Worm (Caenorhabditis elegans) whole organism, L4 larva: ENCODE data around the gene K01G5.10.

Experiments
- F49E8.2 ChIP-seq: sonication (generic microtip); optimal IDR thresholded peaks from 2 replicates; lab custom pipeline; 2016; ENCODE audit warnings: missing compliant biosample characterization, mild to moderate bottlenecking, missing genetic modification characterization, borderline replicate concordance
- T20F7.1 ChIP-seq: fragments of 200-800 bp; sonication (Bioruptor generic); optimal IDR thresholded peaks from 2 replicates; lab custom pipeline; 2018; ENCODE audit warnings: mild to moderate bottlenecking, missing genetic modification characterization, missing compliant biosample characterization
- T26A8.4 ChIP-seq: fragments of 200-800 bp; sonication (Bioruptor generic); IDR thresholded peaks from 2 replicates; pipeline ENCODE4 v1.3.6; 2022; ENCODE audit warnings: missing genetic modification characterization, missing compliant biosample characterization
- arid-1 ChIP-seq: fragments of 200-800 bp; sonication (Bioruptor generic); conservative IDR thresholded peaks from 2 replicates; pipeline ENCODE4 v1.3.6; 2022; ENCODE audit warnings: missing genetic modification reagents, missing genetic modification characterization, missing compliant biosample characterization
- ceh-44 ChIP-seq: fragments of 200-800 bp; sonication (Bioruptor generic); IDR thresholded peaks from 2 replicates; pipeline ENCODE4 v1.3.6; 2022; ENCODE audit warnings: missing genetic modification reagents, missing genetic modification characterization, missing compliant biosample characterization
- ctbp-1 ChIP-seq: fragments of 200-800 bp; sonication (Bioruptor generic); IDR thresholded peaks from 2 replicates; pipeline ENCODE4 v1.3.6; 2022; ENCODE audit warnings: missing genetic modification reagents, missing genetic modification characterization, missing compliant biosample characterization
- daf-16 ChIP-seq, 3 experiments: sonication (generic microtip); optimal IDR thresholded peaks; 2 replicates each; lab custom pipeline; 2016 to 2017; ENCODE audit warnings: missing genetic modification characterization in 3 of 3, missing genetic modification reagents in 3 of 3, mild to moderate bottlenecking in 2 of 3, missing compliant biosample characterization in 2 of 3, missing biosample characterization in 1 of 3, moderate library complexity in 1 of 3
- daf-19 ChIP-seq: fragments of 200-800 bp; sonication (Bioruptor generic); conservative IDR thresholded peaks from 2 replicates; pipeline ENCODE4 v1.3.6; 2022; ENCODE audit warnings: missing genetic modification characterization, missing compliant biosample characterization
- dmd-6 ChIP-seq: fragments of 200-800 bp; sonication (Bioruptor generic); IDR thresholded peaks from 2 replicates; pipeline ENCODE4 v1.3.6; 2022; ENCODE audit warnings: missing genetic modification reagents, missing genetic modification characterization, missing compliant biosample characterization
- dmd-8 ChIP-seq: fragments of 200-800 bp; sonication (Bioruptor generic); IDR thresholded peaks from 2 replicates; pipeline ENCODE4 v1.3.6; 2022; ENCODE audit warnings: missing genetic modification characterization, missing compliant biosample characterization
- dmd-9 ChIP-seq: fragments of 200-800 bp; sonication (Bioruptor generic); IDR thresholded peaks from 2 replicates; pipeline ENCODE4 v1.3.6; 2022; ENCODE audit warnings: missing genetic modification reagents, missing genetic modification characterization, missing compliant biosample characterization
- duxl-1 ChIP-seq: sonication (generic microtip); optimal IDR thresholded peaks from 2 replicates; lab custom pipeline; 2016; ENCODE audit warnings: mild to moderate bottlenecking, missing genetic modification characterization, moderate library complexity, missing compliant biosample characterization; ENCODE audit not compliant: poor library complexity
- egl-27 ChIP-seq: sonication (generic microtip); optimal IDR thresholded peaks from 3 replicates; lab custom pipeline; 2017; ENCODE audit warnings: missing biosample characterization, missing genetic modification reagents, missing genetic modification characterization
- egl-43 ChIP-seq: fragments of 200-800 bp; sonication (Bioruptor generic); IDR thresholded peaks from 2 replicates; pipeline ENCODE4 v1.3.6; 2022; ENCODE audit warnings: missing genetic modification reagents, missing genetic modification characterization, missing compliant biosample characterization
- fkh-10 ChIP-seq: fragments of 150-350 bp; optimal IDR thresholded peaks from 2 replicates; lab custom pipeline; 2014; ENCODE audit warnings: missing biosample characterization, missing genetic modification reagents, missing genetic modification characterization
- fos-1 ChIP-seq: fragments of 150-350 bp; optimal IDR thresholded peaks from 2 replicates; lab custom pipeline; 2014; ENCODE audit warnings: missing biosample characterization, missing genetic modification characterization
- hlh-30 ChIP-seq: sonication (generic microtip); optimal IDR thresholded peaks from 2 replicates; lab custom pipeline; 2017; ENCODE audit warnings: antibody characterized with exemption, mild to moderate bottlenecking, missing genetic modification characterization, missing compliant biosample characterization; ENCODE audit not compliant: insufficient read depth
- lim-7 ChIP-seq: fragments of 200-800 bp; sonication (Bioruptor generic); IDR thresholded peaks from 2 replicates; pipeline ENCODE4 v1.3.6; 2022; ENCODE audit warnings: missing genetic modification characterization, missing compliant biosample characterization
- lin-1 ChIP-seq: fragments of 200-800 bp; sonication (Bioruptor generic); IDR thresholded peaks from 2 replicates; pipeline ENCODE4 v1.3.6; 2022; ENCODE audit warnings: missing genetic modification reagents, missing genetic modification characterization, missing compliant biosample characterization
- lin-15B ChIP-seq: fragments of 150-350 bp; sonication (generic microtip); optimal IDR thresholded peaks from 3 replicates; lab custom pipeline; 2014; ENCODE audit warnings: missing biosample characterization, missing genetic modification characterization
- lin-38 ChIP-seq: fragments of 200-800 bp; sonication (Bioruptor generic); IDR thresholded peaks from 2 replicates; pipeline ENCODE4 v1.3.6; 2022; ENCODE audit warnings: missing genetic modification reagents, missing genetic modification characterization, missing compliant biosample characterization
- lin-39 ChIP-seq: fragments of 150-350 bp; optimal IDR thresholded peaks from 2 replicates; lab custom pipeline; 2014; ENCODE audit warnings: missing biosample characterization, missing genetic modification reagents, missing genetic modification characterization
- lsy-2 ChIP-seq, 2 experiments: fragments of 150-350 bp in 1 of 2; sonication (generic microtip) in 1 of 2; optimal IDR thresholded peaks; 2 replicates each; lab custom pipeline; 2014 to 2017; ENCODE audit warnings: missing biosample characterization in 2 of 2, missing genetic modification characterization in 2 of 2
- madf-5 ChIP-seq, 2 experiments: fragments of 200-800 bp; sonication (Bioruptor generic); IDR thresholded peaks; 2 replicates each; pipeline ENCODE4 v1.3.6; 2022; ENCODE audit warnings: missing compliant biosample characterization in 2 of 2, missing genetic modification characterization in 2 of 2
- mdt-29 ChIP-seq: fragments of 200-800 bp; sonication (Bioruptor generic); IDR thresholded peaks from 2 replicates; pipeline ENCODE4 v1.3.6; 2022; ENCODE audit warnings: missing genetic modification reagents, missing genetic modification characterization, missing compliant biosample characterization
- mes-2 ChIP-seq: sonication (generic microtip); optimal IDR thresholded peaks from 2 replicates; lab custom pipeline; 2016; ENCODE audit warnings: missing genotype, mild to moderate bottlenecking, missing genetic modification characterization, missing compliant biosample characterization; ENCODE audit not compliant: poor library complexity, severe bottlenecking
- mxl-2 ChIP-seq: fragments of 200-800 bp; sonication (Bioruptor generic); conservative IDR thresholded peaks from 2 replicates; pipeline ENCODE4 v1.3.6; 2022; ENCODE audit warnings: missing genetic modification reagents, missing genetic modification characterization, missing compliant biosample characterization
- mxl-3 ChIP-seq: fragments of 200-800 bp; sonication (Bioruptor generic); optimal IDR thresholded peaks from 2 replicates; lab custom pipeline; 2018; ENCODE audit warnings: mild to moderate bottlenecking, missing genetic modification characterization, missing compliant biosample characterization
- nhr-11 ChIP-seq: fragments of 150-350 bp; optimal IDR thresholded peaks from 2 replicates; lab custom pipeline; 2014; ENCODE audit warnings: missing biosample characterization, missing genetic modification characterization
- nhr-25 ChIP-seq: sonication (generic microtip); optimal IDR thresholded peaks from 2 replicates; lab custom pipeline; 2017; ENCODE audit warnings: missing genetic modification characterization, mild to moderate bottlenecking, missing compliant biosample characterization, antibody characterized with exemption, moderate library complexity, borderline replicate concordance; ENCODE audit not compliant: insufficient read depth
- nhr-28 ChIP-seq: fragments of 150-350 bp; optimal IDR thresholded peaks from 2 replicates; lab custom pipeline; 2014; ENCODE audit warnings: missing biosample characterization, missing genetic modification characterization
- nhr-6 ChIP-seq: fragments of 150-350 bp; optimal IDR thresholded peaks from 2 replicates; lab custom pipeline; 2014; ENCODE audit warnings: missing biosample characterization, missing genetic modification characterization
- nhr-76 ChIP-seq: fragments of 150-350 bp; optimal IDR thresholded peaks from 2 replicates; lab custom pipeline; 2014; ENCODE audit warnings: missing biosample characterization, missing genetic modification characterization
- pha-4 ChIP-seq, 2 experiments: fragments of 150-350 bp in 1 of 2; fragments of 200-800 bp in 1 of 2; sonication (Bioruptor generic) in 1 of 2; IDR thresholded peaks in 1 of 2; optimal IDR thresholded peaks in 1 of 2; 2 replicates each; pipeline versions ENCODE4 v1.3.6 to Lab custom; 2014 to 2022; ENCODE audit warnings: missing genetic modification characterization in 2 of 2, missing genetic modification reagents in 2 of 2, missing biosample characterization in 1 of 2, missing compliant biosample characterization in 1 of 2
- saeg-2 ChIP-seq: fragments of 200-800 bp; sonication (Bioruptor generic); IDR thresholded peaks from 2 replicates; pipeline ENCODE4 v1.3.6; 2022; ENCODE audit warnings: missing genetic modification reagents, missing genetic modification characterization, missing compliant biosample characterization
- sdz-12 ChIP-seq: fragments of 200-800 bp; sonication (Bioruptor generic); optimal IDR thresholded peaks from 2 replicates; lab custom pipeline; 2018; ENCODE audit warnings: mild to moderate bottlenecking, missing genetic modification characterization, missing compliant biosample characterization
- set-16 ChIP-seq: fragments of 200-800 bp; sonication (Bioruptor generic); IDR thresholded peaks from 2 replicates; pipeline ENCODE4 v1.3.6; 2022; ENCODE audit warnings: missing genetic modification reagents, missing genetic modification characterization, missing compliant biosample characterization
- spr-3 ChIP-seq: fragments of 200-800 bp; sonication (Bioruptor generic); optimal IDR thresholded peaks from 2 replicates; lab custom pipeline; 2018; ENCODE audit warnings: mild to moderate bottlenecking, missing genetic modification characterization, missing compliant biosample characterization
- zag-1 ChIP-seq: fragments of 150-350 bp; optimal IDR thresholded peaks from 2 replicates; lab custom pipeline; 2014; ENCODE audit warnings: missing biosample characterization, missing genetic modification characterization
- zfp-2 ChIP-seq: sonication (generic microtip); optimal IDR thresholded peaks from 2 replicates; lab custom pipeline; 2016; ENCODE audit warnings: mild to moderate bottlenecking, missing genetic modification characterization, missing compliant biosample characterization
- zip-11 ChIP-seq: fragments of 200-800 bp; sonication (Bioruptor generic); IDR thresholded peaks from 2 replicates; pipeline ENCODE4 v1.3.6; 2022; ENCODE audit warnings: missing genetic modification characterization, missing compliant biosample characterization

Gene K01G5.10

ce11 chrIII:10717479-10717878 is 40.8 kb downstream of the K01G5.10 start (continued):
- TF ChIP-seq lin-38 (GFP tag; lab: Robert Waterston, UW), result peak; percentile 31
- no peak for TF ChIP-seq spr-3 (GFP tag; lab: Kevin White, UChicago)
- TF ChIP-seq set-16 (GFP tag; lab: Robert Waterston, UW), result no peak
- TF ChIP-seq fos-1, result no peak
- no peak for TF ChIP-seq zip-11 (GFP tag; lab: Robert Waterston, UW)
- peak in 1 of 2 experiments; percentile 30 for TF ChIP-seq daf-16 (GFP tag; optimal IDR thresholded peaks at IDR 0.05; lab: Kevin White, UChicago)
- TF ChIP-seq daf-16 (tag; optimal IDR thresholded peaks at IDR 0.05; lab: Kevin White, UChicago), result peak; percentile 41
- TF ChIP-seq pha-4 (GFP tag; IDR thresholded peaks at IDR 0.05; lab: Robert Waterston, UW), result no peak
- no peak for TF ChIP-seq pha-4 (tag; optimal IDR thresholded peaks at IDR 0.05; lab: Kevin White, UChicago)
- TF ChIP-seq duxl-1 (tag; lab: Kevin White, UChicago), result no peak
- 0 out of 2 replicates have a peak, but pooled peaks have one; percentile 17 for TF ChIP-seq mdt-29 (GFP tag; lab: Robert Waterston, UW)
- no peak for TF ChIP-seq dmd-8
- no peak for TF ChIP-seq saeg-2 (GFP tag; lab: Robert Waterston, UW)
- no peak for TF ChIP-seq ceh-44 (GFP tag; lab: Robert Waterston, UW)
- TF ChIP-seq nhr-6, result no peak

DNA sequence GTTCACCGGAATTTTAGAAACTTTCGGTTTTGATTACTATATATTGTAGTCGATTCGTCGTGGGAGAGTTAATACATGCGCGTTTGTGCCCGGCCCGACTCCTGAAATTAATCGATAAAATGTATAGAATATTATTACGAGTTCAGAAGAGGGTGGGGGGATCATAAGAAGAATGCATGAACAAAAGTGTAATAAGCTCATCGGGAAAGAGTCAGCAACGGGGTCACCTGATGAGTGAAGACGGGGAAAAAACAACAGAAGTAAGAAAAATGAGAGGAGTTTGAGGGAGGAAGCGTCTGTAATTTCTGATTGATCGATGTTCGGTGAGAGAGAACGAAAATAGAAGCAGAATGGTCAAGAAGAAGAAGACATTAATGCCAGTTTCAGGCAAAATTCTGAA is 42.2 kb downstream of the K01G5.10 start, which contains the start of gene W09D10.4:
TSS of gene W09D10.4 (minus strand) at position 101 of the 400 bp plus-strand sequence.
- TF ChIP-seq T20F7.1 (GFP tag; lab: Kevin White, UChicago) (peak; percentile 5), nhr-76 (tag; lab: Kevin White, UChicago) (no peak), daf-16 (GFP tag; optimal IDR thresholded peaks at IDR 0.05; lab: Kevin White, UChicago) (peak in 1 of 2 experiments; percentile 19), daf-16 (tag; optimal IDR thresholded peaks at IDR 0.05; lab: Kevin White, UChicago) (no peak), nhr-11 (tag; lab: Kevin White, UChicago) (peak; percentile 3)

ce11 chrIII:10714541-10714940 is 43.8 kb downstream of the K01G5.10 start:
- TF ChIP-seq lim-7 (GFP tag; lab: Robert Waterston, UW) (no peak), F49E8.2 (no peak), zag-1 (no peak), T26A8.4 (GFP tag; lab: Robert Waterston, UW) (peak; percentile 29; the same call in 1 of the 2 replicates), zip-11 (GFP tag; lab: Robert Waterston, UW) (no peak), zfp-2 (tag; lab: Kevin White, UChicago) (no peak), dmd-9 (GFP tag; lab: Robert Waterston, UW) (0 out of 2 replicates have a peak, but pooled peaks have one; percentile 6), daf-16 (GFP tag; optimal IDR thresholded peaks at IDR 0.05; lab: Kevin White, UChicago) (no peak), daf-16 (tag; optimal IDR thresholded peaks at IDR 0.05; lab: Kevin White, UChicago) (no peak), egl-43 (peak; percentile 44; the same call in 1 of the 2 replicates), mxl-2 (no peak), lsy-2 (tag; optimal IDR thresholded peaks at IDR 0.05; lab: Kevin White, UChicago) (peak in 1 of 2 experiments; percentile 10), lin-15B (tag; lab: Kevin White, UChicago) (no peak), madf-5 (GFP tag; IDR thresholded peaks at IDR 0.05; lab: Robert Waterston, UW) (no peak), T20F7.1 (GFP tag; lab: Kevin White, UChicago) (no peak), dmd-6 (GFP tag; lab: Robert Waterston, UW) (0 out of 2 replicates have a peak, but pooled peaks have one; percentile 15), ctbp-1 (GFP tag; lab: Robert Waterston, UW) (0 out of 2 replicates have a peak, but pooled peaks have one; percentile 16), daf-19 (GFP tag; lab: Robert Waterston, UW) (no peak), sdz-12 (peak; percentile 68)

DNA sequence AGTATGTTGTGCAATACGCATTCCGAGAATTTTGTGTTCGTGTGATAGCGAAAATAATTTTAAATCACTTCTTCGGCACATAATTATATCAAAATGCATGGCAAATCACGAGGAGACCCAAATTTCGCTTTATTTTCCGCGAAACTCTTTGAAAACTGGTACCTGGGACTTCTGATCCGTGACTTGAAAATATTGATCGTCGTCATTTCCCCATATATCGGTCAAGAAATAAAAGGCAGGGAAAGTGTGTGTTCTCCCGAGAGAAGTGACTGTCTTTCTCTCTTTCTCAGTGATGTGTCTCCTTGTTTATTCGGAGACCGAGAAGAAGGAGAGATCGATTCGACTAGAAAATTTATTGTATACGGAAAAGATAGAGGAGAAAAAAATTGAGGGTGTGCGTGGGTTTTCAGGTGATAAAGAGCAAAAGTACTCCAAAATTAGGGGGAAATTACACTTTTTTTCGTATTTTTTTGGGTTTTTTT is 47.1 kb downstream of the K01G5.10 start, which contains the start of gene W09D10.5:
TSS of gene W09D10.5 (minus strand) at position 345 of the 482 bp plus-strand sequence.
- TF ChIP-seq nhr-28 (tag; lab: Kevin White, UChicago), result peak; percentile 76
- no peak for TF ChIP-seq egl-27 (tag; lab: Kevin White, UChicago)
- peak; percentile 36 for TF ChIP-seq hlh-30
- TF ChIP-seq nhr-25 (tag; lab: Kevin White, UChicago), result no peak
- 0 out of 2 replicates have a peak, but pooled peaks have one; percentile 43 for TF ChIP-seq arid-1 (GFP tag; lab: Robert Waterston, UW)
- TF ChIP-seq dmd-6 (GFP tag; lab: Robert Waterston, UW), result peak; percentile 51; the same call in 1 of the 2 replicates
- peak; percentile 41 for TF ChIP-seq mes-2 (tag; lab: Kevin White, UChicago)
- no peak for TF ChIP-seq lin-39 (tag; lab: Kevin White, UChicago)
- 0 out of 2 replicates have a peak, but pooled peaks have one; percentile 5 for TF ChIP-seq mdt-29 (GFP tag; lab: Robert Waterston, UW)
- 0 out of 2 replicates have a peak, but pooled peaks have one; percentile 39 for TF ChIP-seq ctbp-1 (GFP tag; lab: Robert Waterston, UW)
- TF ChIP-seq zip-11 (GFP tag; lab: Robert Waterston, UW), result peak; percentile 29; the same call in 1 of the 2 replicates
- TF ChIP-seq fkh-10 (GFP tag; lab: Kevin White, UChicago), result no peak
- TF ChIP-seq lin-1 (GFP tag; lab: Robert Waterston, UW), result 0 out of 2 replicates have a peak, but pooled peaks have one; percentile 14
- no peak for TF ChIP-seq saeg-2 (GFP tag; lab: Robert Waterston, UW)
- peak; percentile 40 for TF ChIP-seq mxl-3 (GFP tag; lab: Kevin White, UChicago)
